Fruit fly (Drosophila melanogaster) whole organism, embryonic: Measurements from ENCODE around the gene CG31687.

Source experiments
- Antp ChIP-seq: fragments of 200-800 bp; sonication (Bioruptor generic); optimal IDR thresholded peaks from 3 replicates; lab custom pipeline; 2016; ENCODE audit warnings: missing biosample characterization, missing genetic modification characterization
- BEAF-32 ChIP-seq: fragments of 200-800 bp; sonication (Bioruptor generic); optimal IDR thresholded peaks from 3 replicates; lab custom pipeline; 2017; ENCODE audit warnings: missing biosample characterization, missing genetic modification characterization, mild to moderate bottlenecking, moderate library complexity, missing genetic modification reagents
- CG10147 ChIP-seq: fragments of 200-800 bp; sonication (Bioruptor generic); optimal IDR thresholded peaks from 2 replicates; lab custom pipeline; 2019; ENCODE audit warnings: missing biosample characterization, mild to moderate bottlenecking, missing genetic modification characterization, moderate library complexity
- CG10274 ChIP-seq: fragments of 200-800 bp; sonication (Bioruptor generic); optimal IDR thresholded peaks from 3 replicates; lab custom pipeline; 2017; ENCODE audit warnings: missing biosample characterization, mild to moderate bottlenecking, missing genetic modification characterization
- CG10462 ChIP-seq: fragments of 200-800 bp; sonication (Bioruptor generic); optimal IDR thresholded peaks from 2 replicates; lab custom pipeline; 2016; ENCODE audit warnings: missing biosample characterization, missing genetic modification characterization
- CG12071 ChIP-seq: fragments of 200-800 bp; sonication (Bioruptor generic); optimal IDR thresholded peaks from 3 replicates; lab custom pipeline; 2018; ENCODE audit warnings: missing biosample characterization, mild to moderate bottlenecking, missing genetic modification characterization
- CG14014 ChIP-seq: fragments of 200-800 bp; sonication (Bioruptor generic); IDR thresholded peaks from 2 replicates; pipeline ENCODE4 v1.3.6; 2022; ENCODE audit warnings: missing biosample characterization, missing genetic modification characterization
- CG14441 ChIP-seq: fragments of 200-800 bp; sonication (Bioruptor generic); IDR thresholded peaks from 2 replicates; pipeline ENCODE4 v1.3.6; 2022; ENCODE audit warnings: missing biosample characterization, missing genetic modification characterization
- CG16779 ChIP-seq: fragments of 200-800 bp; sonication (Bioruptor generic); IDR thresholded peaks from 2 replicates; pipeline ENCODE4 v1.3.6; 2022; ENCODE audit warnings: missing biosample characterization, missing genetic modification characterization
- CG18011 ChIP-seq: fragments of 200-800 bp; sonication (Bioruptor generic); optimal IDR thresholded peaks from 2 replicates; lab custom pipeline; 2017; ENCODE audit warnings: missing biosample characterization, missing genetic modification characterization, mild to moderate bottlenecking, moderate library complexity, missing genotype
- CG2889 ChIP-seq: fragments of 200-800 bp; sonication (Bioruptor generic); IDR thresholded peaks from 3 replicates; pipeline ENCODE4 v1.3.6; 2022; ENCODE audit warnings: missing biosample characterization, missing genetic modification characterization
- CG31441 ChIP-seq: fragments of 200-800 bp; sonication (Bioruptor generic); IDR thresholded peaks from 2 replicates; pipeline ENCODE4 v1.3.6; 2022; ENCODE audit warnings: missing biosample characterization, missing genetic modification characterization
- CG3281 ChIP-seq: fragments of 200-800 bp; sonication (Bioruptor generic); optimal IDR thresholded peaks from 3 replicates; lab custom pipeline; 2017; ENCODE audit warnings: missing biosample characterization, mild to moderate bottlenecking, missing genetic modification characterization
- CG4282 ChIP-seq: fragments of 200-800 bp; sonication (Bioruptor generic); optimal IDR thresholded peaks from 2 replicates; lab custom pipeline; 2016; ENCODE audit warnings: missing biosample characterization, missing genetic modification characterization
- CG4617 ChIP-seq: fragments of 200-800 bp; sonication (Bioruptor generic); optimal IDR thresholded peaks from 3 replicates; lab custom pipeline; 2016; ENCODE audit warnings: missing biosample characterization, missing genetic modification characterization, borderline replicate concordance
- CG6654 ChIP-seq: fragments of 200-800 bp; sonication (Bioruptor generic); optimal IDR thresholded peaks from 2 replicates; lab custom pipeline; 2017; ENCODE audit warnings: missing biosample characterization, mild to moderate bottlenecking, missing genetic modification characterization
- CG8089 ChIP-seq: fragments of 200-800 bp; sonication (Bioruptor generic); optimal IDR thresholded peaks from 3 replicates; lab custom pipeline; 2016; ENCODE audit warnings: missing biosample characterization, missing genetic modification characterization
- CG9609 ChIP-seq: fragments of 200-800 bp; sonication (Bioruptor generic); optimal IDR thresholded peaks from 3 replicates; lab custom pipeline; 2016; ENCODE audit warnings: missing biosample characterization, missing genetic modification characterization
- CoRest ChIP-seq: fragments of 200-800 bp; sonication (Bioruptor generic); optimal IDR thresholded peaks from 3 replicates; lab custom pipeline; 2018; ENCODE audit warnings: missing biosample characterization, mild to moderate bottlenecking, missing genetic modification characterization, moderate library complexity
- Dp ChIP-seq: fragments of 200-800 bp; sonication (Bioruptor generic); optimal IDR thresholded peaks from 2 replicates; lab custom pipeline; 2018; ENCODE audit warnings: missing biosample characterization, mild to moderate bottlenecking, missing genetic modification characterization, moderate library complexity
- Ets97D ChIP-seq: fragments of 200-800 bp; sonication (Bioruptor generic); optimal IDR thresholded peaks from 3 replicates; lab custom pipeline; 2016; ENCODE audit warnings: missing biosample characterization, missing genetic modification characterization
- Fer1 ChIP-seq: fragments of 200-800 bp; sonication (Bioruptor generic); optimal IDR thresholded peaks from 2 replicates; lab custom pipeline; 2017; ENCODE audit warnings: missing biosample characterization, mild to moderate bottlenecking, missing genetic modification characterization
- Lim3 ChIP-seq: fragments of 200-800 bp; sonication (Bioruptor generic); IDR thresholded peaks from 2 replicates; pipeline ENCODE4 v1.3.6; 2022; ENCODE audit warnings: missing biosample characterization, missing genetic modification characterization
- Max ChIP-seq: fragments of 200-800 bp; sonication (Bioruptor generic); optimal IDR thresholded peaks from 2 replicates; lab custom pipeline; 2016; ENCODE audit warnings: missing biosample characterization, mild to moderate bottlenecking, missing genetic modification characterization
- Myb ChIP-seq: fragments of 200-800 bp; sonication (Bioruptor generic); optimal IDR thresholded peaks from 2 replicates; lab custom pipeline; 2016; ENCODE audit warnings: missing biosample characterization, missing genetic modification characterization
- NFAT ChIP-seq: fragments of 200-800 bp; sonication (Bioruptor generic); IDR thresholded peaks from 2 replicates; pipeline ENCODE4 v1.3.6; 2022; ENCODE audit warnings: missing biosample characterization, missing genetic modification characterization
- NfI ChIP-seq: fragments of 200-800 bp; sonication (Bioruptor generic); optimal IDR thresholded peaks from 3 replicates; lab custom pipeline; 2018; ENCODE audit warnings: missing biosample characterization, mild to moderate bottlenecking, missing genetic modification characterization, moderate library complexity
- Scr ChIP-seq: fragments of 200-800 bp; sonication (Bioruptor generic); IDR thresholded peaks from 2 replicates; pipeline ENCODE4 v1.3.6; 2022; ENCODE audit warnings: missing biosample characterization, missing genetic modification characterization; ENCODE audit not compliant: partially characterized antibody
- Sox100B ChIP-seq: fragments of 200-800 bp; sonication (Bioruptor generic); optimal IDR thresholded peaks from 3 replicates; lab custom pipeline; 2018; ENCODE audit warnings: missing biosample characterization, mild to moderate bottlenecking, missing genetic modification characterization
- Xrp1 ChIP-seq: fragments of 200-800 bp; sonication (Bioruptor generic); IDR thresholded peaks from 2 replicates; pipeline ENCODE4 v1.3.6; 2022; ENCODE audit warnings: missing biosample characterization, missing genetic modification characterization
- al ChIP-seq: fragments of 200-800 bp; sonication (Bioruptor generic); IDR thresholded peaks from 2 replicates; pipeline ENCODE4 v1.3.6; 2022; ENCODE audit warnings: missing biosample characterization, missing genetic modification characterization
- crp ChIP-seq, 2 experiments: fragments of 200-800 bp; sonication (Bioruptor generic); optimal IDR thresholded peaks; 2 replicates in 1 of 2; 3 replicates in 1 of 2; lab custom pipeline; 2017; ENCODE audit warnings: missing biosample characterization in 2 of 2, missing genetic modification characterization in 2 of 2, mild to moderate bottlenecking in 1 of 2, moderate library complexity in 1 of 2
- danr ChIP-seq: fragments of 200-800 bp; sonication (Bioruptor generic); IDR thresholded peaks from 2 replicates; pipeline ENCODE4 v1.3.6; 2022; ENCODE audit warnings: missing biosample characterization, missing genetic modification characterization
- dimm ChIP-seq: fragments of 200-800 bp; sonication (Bioruptor generic); IDR thresholded peaks from 2 replicates; pipeline ENCODE4 v1.3.6; 2022; ENCODE audit warnings: missing biosample characterization, missing genetic modification characterization
- exex ChIP-seq: fragments of 200-800 bp; sonication (Bioruptor generic); optimal IDR thresholded peaks from 4 replicates; lab custom pipeline; 2018; ENCODE audit warnings: missing biosample characterization, mild to moderate bottlenecking, missing genetic modification characterization, moderate library complexity
- eyg ChIP-seq: fragments of 200-800 bp; sonication (Bioruptor generic); optimal IDR thresholded peaks from 3 replicates; lab custom pipeline; 2016; ENCODE audit warnings: missing biosample characterization, missing genetic modification characterization
- gce ChIP-seq: fragments of 200-800 bp; sonication (Bioruptor generic); IDR thresholded peaks from 3 replicates; pipeline ENCODE4 v1.3.6; 2022; ENCODE audit warnings: missing biosample characterization, missing genetic modification characterization
- gro ChIP-seq: fragments of 200-800 bp; sonication (Bioruptor generic); optimal IDR thresholded peaks from 2 replicates; lab custom pipeline; 2016; ENCODE audit warnings: missing biosample characterization, missing genetic modification characterization
- ind ChIP-seq: fragments of 200-800 bp; sonication (Bioruptor generic); optimal IDR thresholded peaks from 3 replicates; lab custom pipeline; 2016; ENCODE audit warnings: missing biosample characterization, missing genetic modification characterization
- insv ChIP-seq, 2 experiments: fragments of 200-800 bp; sonication (Bioruptor generic); optimal IDR thresholded peaks; 3 replicates each; lab custom pipeline; 2016 to 2018; ENCODE audit warnings: missing biosample characterization in 2 of 2, missing genetic modification characterization in 2 of 2
- jigr1 ChIP-seq: fragments of 200-800 bp; sonication (Bioruptor generic); IDR thresholded peaks from 3 replicates; pipeline ENCODE4 v1.3.6; 2022; ENCODE audit warnings: missing biosample characterization, missing genetic modification characterization
- lola ChIP-seq, 3 experiments: fragments of >200 bp in 2 of 3; fragments of 200-800 bp in 1 of 3; sonication (Bioruptor generic) in 1 of 3; optimal IDR thresholded peaks; 2 replicates each; lab custom pipeline; 2017 to 2019; ENCODE audit warnings: missing biosample characterization in 3 of 3, missing genetic modification characterization in 3 of 3, mild to moderate bottlenecking in 1 of 3, moderate library complexity in 1 of 3
- nerfin-1 ChIP-seq: fragments of 200-800 bp; sonication (Bioruptor generic); optimal IDR thresholded peaks from 3 replicates; lab custom pipeline; 2019; ENCODE audit warnings: missing biosample characterization, mild to moderate bottlenecking, missing genetic modification characterization, moderate library complexity
- nom ChIP-seq: fragments of 200-800 bp; sonication (Bioruptor generic); optimal IDR thresholded peaks from 2 replicates; lab custom pipeline; 2017; ENCODE audit warnings: missing biosample characterization, missing genetic modification characterization, mild to moderate bottlenecking, moderate library complexity, missing genetic modification reagents
- oc ChIP-seq: fragments of 200-800 bp; sonication (Bioruptor generic); optimal IDR thresholded peaks from 2 replicates; lab custom pipeline; 2018; ENCODE audit warnings: missing biosample characterization, mild to moderate bottlenecking, missing genetic modification characterization, moderate library complexity
- onecut ChIP-seq: fragments of 200-800 bp; sonication (Bioruptor generic); IDR thresholded peaks from 2 replicates; pipeline ENCODE4 v1.3.6; 2022; ENCODE audit warnings: missing biosample characterization, missing genetic modification characterization
- rib ChIP-seq: fragments of 200-800 bp; sonication (Bioruptor generic); IDR thresholded peaks from 2 replicates; pipeline ENCODE4 v1.3.6; 2022; ENCODE audit warnings: missing biosample characterization, missing genetic modification characterization
- sens-2 ChIP-seq: fragments of 200-800 bp; sonication (Bioruptor generic); IDR thresholded peaks from 2 replicates; pipeline ENCODE4 v1.3.6; 2022; ENCODE audit warnings: missing biosample characterization, missing genetic modification characterization
- ssp ChIP-seq: fragments of 200-800 bp; sonication (Bioruptor generic); IDR thresholded peaks from 2 replicates; pipeline ENCODE4 v1.3.6; 2022; ENCODE audit warnings: missing biosample characterization, missing genetic modification characterization
- tup ChIP-seq: fragments of 200-800 bp; sonication (Bioruptor generic); optimal IDR thresholded peaks from 2 replicates; lab custom pipeline; 2016; ENCODE audit warnings: missing biosample characterization, mild to moderate bottlenecking, missing genetic modification characterization, moderate library complexity

CG31687 gene

dm6 chr2L:20414750-20415211 is 35.2 kb upstream of the CG31687 start, which contains the start of gene CG10947 (continued):
- peak; percentile 70 for TF ChIP-seq BEAF-32 (GFP tag; lab: Kevin White, UChicago)
- peak; percentile 92 for TF ChIP-seq Dp (GFP tag; lab: Kevin White, UChicago)
- TF ChIP-seq Antp (GFP tag; lab: Kevin White, UChicago), result peak; percentile 70
- TF ChIP-seq NFAT (GFP tag; lab: Robert Waterston, UW), result peak; percentile 64
- TF ChIP-seq ssp (GFP tag; lab: Robert Waterston, UW), result peak; percentile 33
- TF ChIP-seq Lim3 (GFP tag; lab: Robert Waterston, UW), result no peak
- TF ChIP-seq al (GFP tag; lab: Robert Waterston, UW), result no peak
- TF ChIP-seq Scr, result peak; percentile 59
- peak; percentile 75 for TF ChIP-seq gro (GFP tag; lab: Kevin White, UChicago)
- TF ChIP-seq CG2889 (GFP tag; lab: Robert Waterston, UW), result 0 out of 3 replicates have a peak, but pooled peaks have one; percentile 4
- no peak for TF ChIP-seq CG16779 (GFP tag; lab: Robert Waterston, UW)
- TF ChIP-seq dimm (GFP tag; lab: Robert Waterston, UW), result no peak
- no peak for TF ChIP-seq sens-2 (GFP tag; lab: Robert Waterston, UW)
- TF ChIP-seq Fer1 (GFP tag; lab: Kevin White, UChicago), result peak; percentile 61
- TF ChIP-seq CG18011 (GFP tag; lab: Kevin White, UChicago), result peak; percentile 68
- TF ChIP-seq CG10462, result peak; percentile 49
- TF ChIP-seq CG3281, result peak; percentile 50
- no peak for TF ChIP-seq exex (tag; lab: Kevin White, UChicago)
- peak; percentile 57 for TF ChIP-seq ind
- TF ChIP-seq Ets97D, result peak; percentile 57
- peak in 1 of 2 experiments; percentile 43 for TF ChIP-seq insv (GFP tag; optimal IDR thresholded peaks at IDR 0.05; lab: Kevin White, UChicago)
- TF ChIP-seq jigr1, result no peak
- peak; percentile 41 for TF ChIP-seq Max (GFP tag; lab: Kevin White, UChicago)
- no peak for TF ChIP-seq nom (GFP tag; lab: Kevin White, UChicago)
- TF ChIP-seq CG9609 (GFP tag; lab: Kevin White, UChicago), result peak; percentile 53
- peak; percentile 55 for TF ChIP-seq CoRest (tag; lab: Kevin White, UChicago)
- peak; percentile 21 for TF ChIP-seq tup (GFP tag; lab: Kevin White, UChicago)
- peak; percentile 8 for TF ChIP-seq CG4617 (GFP tag; lab: Kevin White, UChicago)
- peak; percentile 25 for TF ChIP-seq CG6654 (GFP tag; lab: Kevin White, UChicago)
- peak; percentile 46 for TF ChIP-seq Sox100B (GFP tag; lab: Kevin White, UChicago)
- no peak for TF ChIP-seq nerfin-1
- peak in 1 of 2 experiments; percentile 21 for TF ChIP-seq crp (GFP tag; optimal IDR thresholded peaks at IDR 0.05; lab: Kevin White, UChicago)
- TF ChIP-seq rib (GFP tag; lab: Robert Waterston, UW), result peak; percentile 48; the same call in 1 of the 2 replicates
- TF ChIP-seq onecut (GFP tag; lab: Robert Waterston, UW), result peak; percentile 73
- TF ChIP-seq danr, result no peak
- peak; percentile 56 for TF ChIP-seq CG8089
- TF ChIP-seq CG14014 (GFP tag; lab: Robert Waterston, UW), result peak; percentile 60; the same call in 1 of the 2 replicates
- TF ChIP-seq CG31441 (GFP tag; lab: Robert Waterston, UW), result peak; percentile 37; the same call in 1 of the 2 replicates
- no peak for TF ChIP-seq oc (tag; lab: Kevin White, UChicago)
- TF ChIP-seq CG10147 (GFP tag; lab: Kevin White, UChicago), result peak; percentile 7
- peak; percentile 15 for TF ChIP-seq CG12071
- TF ChIP-seq CG14441 (GFP tag; lab: Robert Waterston, UW), result peak; percentile 55
- TF ChIP-seq NfI (GFP tag; lab: Kevin White, UChicago), result peak; percentile 82
- peak; percentile 57 for TF ChIP-seq eyg (GFP tag; lab: Kevin White, UChicago)
- TF ChIP-seq gce (GFP tag; lab: Robert Waterston, UW), result no peak
- TF ChIP-seq lola (GFP tag; optimal IDR thresholded peaks at IDR 0.05; lab: Kevin White, UChicago), result peak in 1 of 3 experiments; percentile 13
- peak; percentile 3 for TF ChIP-seq CG4282 (GFP tag; lab: Kevin White, UChicago)
- TF ChIP-seq Xrp1 (GFP tag; lab: Robert Waterston, UW), result peak; percentile 71
- TF ChIP-seq CG10274 (GFP tag; lab: Kevin White, UChicago), result no peak
- peak; percentile 99 for TF ChIP-seq Myb (GFP tag; lab: Kevin White, UChicago)
